Worm (Caenorhabditis elegans) whole organism, young adult: ENCODE results near the gene mltn-11.

Source experiments
- B0336.3 ChIP-seq: fragments of 200-800 bp; sonication (Bioruptor generic); IDR thresholded peaks from 2 replicates; pipeline ENCODE4 v1.3.6; 2022; ENCODE audit warnings: missing genetic modification characterization, missing compliant biosample characterization
- F57C9.4 ChIP-seq: sonication (generic microtip); optimal IDR thresholded peaks from 2 replicates; lab custom pipeline; 2017; ENCODE audit warnings: mild to moderate bottlenecking, missing genetic modification characterization, missing compliant biosample characterization
- aptf-2 ChIP-seq: fragments of 200-800 bp; sonication (Bioruptor generic); conservative IDR thresholded peaks from 2 replicates; pipeline ENCODE4 v1.3.6; 2022; ENCODE audit warnings: missing genetic modification reagents, missing genetic modification characterization, missing compliant biosample characterization
- ceh-100 ChIP-seq: fragments of 200-800 bp; sonication (Bioruptor generic); IDR thresholded peaks from 2 replicates; pipeline ENCODE4 v1.3.6; 2022; ENCODE audit warnings: missing genetic modification reagents, missing genetic modification characterization, missing compliant biosample characterization
- rpc-1 ChIP-seq, 2 experiments: fragments of 150-350 bp in 1 of 2; sonication (generic microtip) in 1 of 2; optimal IDR thresholded peaks; 2 replicates each; lab custom pipeline; 2014 to 2018; ENCODE audit warnings: missing biosample characterization in 1 of 2, missing genetic modification characterization in 1 of 2, missing genetic modification reagents in 1 of 2, missing genotype in 1 of 2
- somi-1 ChIP-seq: fragments of 200-800 bp; sonication (Bioruptor generic); optimal IDR thresholded peaks from 2 replicates; lab custom pipeline; 2018; ENCODE audit warnings: mild to moderate bottlenecking, missing genetic modification characterization, missing compliant biosample characterization
- sptf-2 ChIP-seq: fragments of 200-800 bp; sonication (Bioruptor generic); optimal IDR thresholded peaks from 2 replicates; lab custom pipeline; 2018; ENCODE audit warnings: mild to moderate bottlenecking, missing genetic modification characterization, missing compliant biosample characterization
- unc-62 ChIP-seq: fragments of 150-350 bp; optimal IDR thresholded peaks from 2 replicates; lab custom pipeline; 2014; ENCODE audit warnings: missing biosample characterization, missing genetic modification reagents, missing genetic modification characterization
- ztf-18 ChIP-seq: sonication (generic microtip); optimal IDR thresholded peaks from 2 replicates; lab custom pipeline; 2016; ENCODE audit warnings: missing genotype, mild to moderate bottlenecking, missing genetic modification characterization, missing compliant biosample characterization

ce11 chrV:16627962-16628361 is 8.0 kb upstream of the mltn-11 start, which contains the start of gene oac-53:
- TF ChIP-seq F57C9.4 (tag; lab: Kevin White, UChicago) (no peak), rpc-1 (optimal IDR thresholded peaks at IDR 0.05; lab: Kevin White, UChicago) (no peak), rpc-1 (tag; optimal IDR thresholded peaks at IDR 0.05; lab: Kevin White, UChicago) (no peak), unc-62 (GFP tag; lab: Kevin White, UChicago) (no peak), sptf-2 (GFP tag; lab: Kevin White, UChicago) (no peak), somi-1 (GFP tag; lab: Kevin White, UChicago) (no peak), ztf-18 (tag; lab: Kevin White, UChicago) (no peak), ceh-100 (no peak), aptf-2 (no peak), B0336.3 (no peak)
